Fruit fly (Drosophila melanogaster): ENCODE measurements around the gene E2f1.

The E2f1 gene

DNA sequence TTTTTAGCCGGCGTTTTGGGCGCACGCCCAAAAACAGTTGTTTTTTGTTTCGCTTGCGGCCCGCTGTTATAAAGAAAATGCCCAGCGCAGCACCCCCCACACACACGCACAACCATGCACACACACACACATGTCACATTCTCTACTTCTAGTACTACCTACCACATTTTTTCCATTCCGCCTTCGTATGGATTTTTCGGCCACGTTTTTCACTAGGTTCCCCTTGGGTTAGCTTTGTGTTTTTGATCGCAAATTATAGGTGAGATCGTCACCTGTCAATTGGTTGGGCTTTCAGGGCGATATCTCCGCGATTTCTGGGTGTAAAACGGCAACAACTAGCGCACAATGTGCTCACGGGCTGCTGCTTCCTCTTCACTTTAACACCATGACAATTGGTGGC lies 617 bp downstream of the E2f1 start:
- TF ChIP-seq h (GFP tag; optimal IDR thresholded peaks at IDR 0.05) = peak; percentile 36
- no peak for TF ChIP-seq CG9705 (GFP tag; optimal IDR thresholded peaks at IDR 0.05)

DNA sequence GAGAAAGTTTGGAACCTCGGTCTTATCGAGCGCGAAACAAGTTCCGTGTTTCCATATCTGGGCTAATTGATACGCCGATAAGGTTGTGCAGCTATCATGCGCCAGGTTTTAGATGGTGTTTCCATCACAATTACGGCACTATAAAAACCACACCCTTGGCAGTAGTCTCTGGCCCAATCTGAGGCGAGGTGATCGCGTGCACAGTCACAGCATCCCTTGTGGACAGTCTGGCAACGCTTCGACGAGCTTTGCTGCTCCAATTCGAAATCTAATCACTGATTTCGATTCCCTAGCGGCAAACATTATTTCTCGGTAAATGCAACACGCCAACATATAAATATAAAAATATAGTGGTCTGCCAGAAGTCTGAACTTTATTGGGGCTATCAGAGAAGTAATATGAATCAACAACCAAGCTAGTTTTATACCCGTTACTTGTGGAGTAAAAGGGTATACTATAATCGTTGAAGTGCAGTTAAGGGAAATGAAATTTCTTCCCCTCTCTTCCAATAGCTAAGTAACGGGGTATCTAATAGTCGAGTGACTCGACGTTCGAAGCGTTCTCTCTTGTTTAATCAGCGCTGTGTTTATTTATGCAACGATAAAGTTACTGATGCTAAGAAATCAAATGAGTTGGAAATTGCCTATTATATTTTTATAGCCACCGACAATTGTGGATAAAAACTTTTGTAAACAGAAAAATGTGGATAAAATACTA lies 1.8 kb downstream of the E2f1 start:
- TF ChIP-seq sv (GFP tag; optimal IDR thresholded peaks at IDR 0.05) (no peak), CrebA (GFP tag; optimal IDR thresholded peaks at IDR 0.05; ENCODE audit: borderline replicate concordance) (no peak), Sp1 (GFP tag; optimal IDR thresholded peaks at IDR 0.05) (no peak), Hnf4 (GFP tag; optimal IDR thresholded peaks at IDR 0.05) (no peak), sage (GFP tag; optimal IDR thresholded peaks at IDR 0.05) (no peak), OdsH (GFP tag; optimal IDR thresholded peaks at IDR 0.05) (no peak), GATAd (GFP tag; optimal IDR thresholded peaks at IDR 0.05) (no peak), fru (GFP tag; optimal IDR thresholded peaks at IDR 0.05) (no peak)

DNA sequence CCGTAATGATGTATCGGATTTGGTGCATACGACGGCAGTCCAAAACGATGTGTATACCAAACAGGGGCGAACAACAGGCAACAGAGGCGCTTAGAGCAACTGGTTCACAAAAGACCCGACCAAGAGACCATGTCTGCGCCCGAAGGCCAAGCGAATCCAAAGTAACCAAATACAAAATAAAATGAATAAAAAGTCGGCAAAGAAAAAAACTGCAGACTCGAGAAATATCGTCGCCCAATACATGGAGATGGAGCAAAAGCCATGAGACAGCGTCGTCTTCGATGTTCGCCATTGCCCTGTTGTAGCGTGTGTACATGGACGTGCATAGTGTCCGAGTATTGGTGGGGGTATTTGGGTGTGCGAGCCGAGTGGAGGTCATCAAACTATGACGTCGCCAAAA lies 2.4 kb downstream of the E2f1 start:
- TF ChIP-seq usp (GFP tag; optimal IDR thresholded peaks at IDR 0.05) (no peak), HLH106 (tag; optimal IDR thresholded peaks at IDR 0.05) (no peak), tai (GFP tag; optimal IDR thresholded peaks at IDR 0.05) (no peak), Dfd (GFP tag; optimal IDR thresholded peaks at IDR 0.05) (no peak), Sp1 (GFP tag; optimal IDR thresholded peaks at IDR 0.05) (no peak), fru (GFP tag; optimal IDR thresholded peaks at IDR 0.05) (peak; percentile 55), Hnf4 (GFP tag; optimal IDR thresholded peaks at IDR 0.05) (peak; percentile 9), h (GFP tag; optimal IDR thresholded peaks at IDR 0.05) (no peak), brk (GFP tag; optimal IDR thresholded peaks at IDR 0.05) (peak; percentile 3), br (GFP tag; optimal IDR thresholded peaks at IDR 0.05) (no peak), CrebA (GFP tag; optimal IDR thresholded peaks at IDR 0.05; ENCODE audit: borderline replicate concordance) (no peak), psq (GFP tag; optimal IDR thresholded peaks at IDR 0.05) (peak; percentile 30), CG32264 (GFP tag; optimal IDR thresholded peaks at IDR 0.05) (no peak), Rel (GFP tag; optimal IDR thresholded peaks at IDR 0.05) (peak; percentile 66), Rel (tag; optimal IDR thresholded peaks at IDR 0.05) (no peak), Abd-B (GFP tag; optimal IDR thresholded peaks at IDR 0.05) (no peak), Myc (optimal IDR thresholded peaks at IDR 0.05) (no peak)

DNA sequence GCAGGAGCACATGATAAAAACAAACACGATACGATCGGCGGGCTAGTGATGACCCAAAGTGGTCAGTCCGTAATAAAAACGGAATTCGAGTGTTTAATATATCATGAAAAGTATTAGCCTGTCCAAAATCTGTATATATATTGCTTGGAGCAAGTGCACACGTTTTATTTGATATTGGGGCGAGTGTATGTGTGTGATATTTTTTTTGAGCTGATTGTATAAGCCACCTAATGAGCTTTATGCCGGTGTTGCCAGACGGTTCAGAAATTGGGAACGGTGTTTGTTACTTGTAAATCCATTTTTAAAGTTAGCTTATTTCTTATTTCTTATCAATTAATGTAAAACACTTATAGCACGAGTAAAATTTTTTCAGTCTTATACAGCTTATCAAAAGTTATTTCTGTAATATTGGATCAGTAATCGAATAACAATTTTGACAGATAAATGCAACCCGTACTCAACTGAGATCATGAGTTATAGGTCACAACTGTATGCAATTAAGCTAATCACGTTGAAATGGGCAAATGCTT lies 3.1 kb downstream of the E2f1 start:
- no peak for TF ChIP-seq CrebA (GFP tag; optimal IDR thresholded peaks at IDR 0.05; ENCODE audit: borderline replicate concordance)
- peak; percentile 33 for TF ChIP-seq woc (GFP tag; optimal IDR thresholded peaks at IDR 0.05)
- TF ChIP-seq dmrt93B (GFP tag; optimal IDR thresholded peaks at IDR 0.05) = no peak
- no peak for TF ChIP-seq rgr (GFP tag; optimal IDR thresholded peaks at IDR 0.05)
- TF ChIP-seq Myc (optimal IDR thresholded peaks at IDR 0.05) = no peak
- TF ChIP-seq CG9705 (GFP tag; optimal IDR thresholded peaks at IDR 0.05) = no peak
- no peak for TF ChIP-seq Hr83 (GFP tag; optimal IDR thresholded peaks at IDR 0.05; ENCODE audit: poor library complexity, severe bottlenecking)
- peak; percentile 17 for TF ChIP-seq fru (GFP tag; optimal IDR thresholded peaks at IDR 0.05)
- no peak for TF ChIP-seq br (GFP tag; optimal IDR thresholded peaks at IDR 0.05)
- no peak for TF ChIP-seq N (GFP tag; optimal IDR thresholded peaks at IDR 0.05)
- TF ChIP-seq brk (GFP tag; optimal IDR thresholded peaks at IDR 0.05) = no peak
- TF ChIP-seq Hr78 (GFP tag; optimal IDR thresholded peaks at IDR 0.05) = no peak
- no peak for TF ChIP-seq jim (GFP tag; optimal IDR thresholded peaks at IDR 0.05)
- no peak for TF ChIP-seq Dfd (GFP tag; optimal IDR thresholded peaks at IDR 0.05)
- no peak for TF ChIP-seq psq (GFP tag; optimal IDR thresholded peaks at IDR 0.05)

DNA sequence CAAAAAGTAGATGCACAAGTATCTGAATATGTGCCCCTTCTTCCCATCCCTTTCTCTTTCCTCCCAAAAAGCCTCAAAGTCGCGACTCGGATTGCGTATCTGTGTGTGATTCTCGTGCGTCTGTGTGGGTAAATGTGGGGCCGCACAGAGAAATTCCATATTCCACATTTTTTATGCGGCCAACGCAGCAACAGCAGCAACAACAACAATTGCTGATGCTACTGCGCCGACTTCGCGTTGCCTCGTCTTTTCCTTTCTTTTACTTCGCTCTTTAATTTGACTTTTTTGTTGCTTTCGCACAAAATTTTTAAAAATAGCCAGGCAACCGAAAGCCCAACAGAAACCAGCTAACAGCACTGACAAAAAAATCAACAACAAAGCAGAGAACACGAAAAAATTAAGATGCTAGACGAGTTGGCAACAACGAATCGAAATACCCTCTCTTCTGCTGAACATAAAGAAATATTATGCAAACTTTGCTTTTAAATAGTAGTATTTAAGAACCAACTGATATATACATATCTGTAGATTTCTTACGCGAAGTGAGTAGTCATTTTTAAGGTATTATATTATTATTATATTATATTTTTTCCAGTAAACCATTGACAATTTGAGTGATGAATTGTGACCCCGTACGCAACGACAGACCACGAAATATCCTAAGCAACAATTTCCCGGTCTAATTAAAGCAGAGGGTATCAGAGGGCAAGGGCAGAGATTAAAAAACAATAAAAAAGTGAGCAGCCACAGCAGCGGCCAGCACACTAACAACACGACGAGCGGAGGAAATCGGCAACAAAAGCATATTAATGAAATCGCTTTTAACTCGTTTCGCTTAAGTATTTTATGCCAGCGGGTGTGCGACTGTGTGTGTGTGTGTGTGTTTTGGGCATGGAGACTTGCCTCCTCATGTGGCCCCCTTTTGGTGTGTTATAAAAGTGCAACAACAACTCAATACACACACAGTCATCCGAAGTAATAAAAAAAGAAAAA lies 3.9 kb downstream of the E2f1 start:
- TF ChIP-seq Jra (GFP tag; optimal IDR thresholded peaks at IDR 0.05) (no peak), woc (GFP tag; optimal IDR thresholded peaks at IDR 0.05) (peak; percentile 71), Dif (GFP tag; optimal IDR thresholded peaks at IDR 0.05; ENCODE audit: partially characterized antibody) (peak; percentile 33), foxo (GFP tag; optimal IDR thresholded peaks at IDR 0.05) (peak in 1 of 2 experiments; percentile 68), CG9705 (GFP tag; optimal IDR thresholded peaks at IDR 0.05) (no peak), Hr78 (GFP tag; optimal IDR thresholded peaks at IDR 0.05) (no peak), sv (GFP tag; optimal IDR thresholded peaks at IDR 0.05) (peak; percentile 31), Abd-B (GFP tag; optimal IDR thresholded peaks at IDR 0.05) (no peak), Rel (GFP tag; optimal IDR thresholded peaks at IDR 0.05) (no peak), Rel (tag; optimal IDR thresholded peaks at IDR 0.05) (no peak), psq (GFP tag; optimal IDR thresholded peaks at IDR 0.05) (peak; percentile 83), Vsx2 (GFP tag; optimal IDR thresholded peaks at IDR 0.05; ENCODE audit: partially characterized antibody) (no peak), CrebA (GFP tag; optimal IDR thresholded peaks at IDR 0.05; ENCODE audit: borderline replicate concordance) (peak; percentile 0), fru (GFP tag; optimal IDR thresholded peaks at IDR 0.05) (peak; percentile 57), rgr (GFP tag; optimal IDR thresholded peaks at IDR 0.05) (peak; percentile 57), h (GFP tag; optimal IDR thresholded peaks at IDR 0.05) (peak; percentile 71), ey (GFP tag; optimal IDR thresholded peaks at IDR 0.05) (peak; percentile 58), dsf (GFP tag; optimal IDR thresholded peaks at IDR 0.05; ENCODE audit: borderline replicate concordance) (no peak), Hnf4 (GFP tag; optimal IDR thresholded peaks at IDR 0.05) (no peak), OdsH (GFP tag; optimal IDR thresholded peaks at IDR 0.05) (peak; percentile 71), brk (GFP tag; optimal IDR thresholded peaks at IDR 0.05) (peak; percentile 48)

All from whole organism, wandering third instar larva.